Worm (Caenorhabditis elegans): ENCODE data around the gene mif-2.

- TF ChIP-seq T22C8.4 (GFP tag; IDR thresholded peaks at IDR 0.05) (no peak), ztf-23 (GFP tag; IDR thresholded peaks at IDR 0.05) (no peak), flt-1 (GFP tag; IDR thresholded peaks at IDR 0.05) (no peak), med-1 (GFP tag; optimal IDR thresholded peaks at IDR 0.05; ENCODE audit: insufficient read depth) (no peak), klf-2 (GFP tag; conservative IDR thresholded peaks at IDR 0.05) (no peak), tab-1 (GFP tag; IDR thresholded peaks at IDR 0.05) (no peak), cog-1 (tag; optimal IDR thresholded peaks at IDR 0.05) (no peak), ref-1 (GFP tag; conservative IDR thresholded peaks at IDR 0.05) (no peak)
Measured at ce11 chrV:11960831-11961190, 17.4 kb downstream of the mif-2 start.

Measured in whole organism, midembryonic.